Fruit fly (Drosophila melanogaster) whole organism, embryonic: ENCODE measurements around the gene Mrp5.
A peak's percentile ranks its signal among the peaks of the same experiment; 100 is the strongest.

ENCODE experiments used
- Blimp-1 ChIP-seq: fragments of 200-800 bp; sonication (Bioruptor generic); optimal IDR thresholded peaks from 3 replicates; lab custom pipeline; 2018; ENCODE audit warnings: missing biosample characterization, missing genetic modification characterization, mild to moderate bottlenecking, moderate library complexity, missing genetic modification reagents
- CG10274 ChIP-seq: fragments of 200-800 bp; sonication (Bioruptor generic); optimal IDR thresholded peaks from 3 replicates; lab custom pipeline; 2017; ENCODE audit warnings: missing biosample characterization, mild to moderate bottlenecking, missing genetic modification characterization
- CG11247 ChIP-seq: fragments of 200-800 bp; sonication (Bioruptor generic); IDR thresholded peaks from 2 replicates; pipeline ENCODE4 v1.3.6; 2022; ENCODE audit warnings: missing biosample characterization, missing genetic modification characterization
- CG12071 ChIP-seq: fragments of 200-800 bp; sonication (Bioruptor generic); optimal IDR thresholded peaks from 3 replicates; lab custom pipeline; 2018; ENCODE audit warnings: missing biosample characterization, mild to moderate bottlenecking, missing genetic modification characterization
- CG12236 ChIP-seq: fragments of 200-800 bp; sonication (Bioruptor generic); optimal IDR thresholded peaks from 2 replicates; lab custom pipeline; 2016; ENCODE audit warnings: missing biosample characterization, missing genetic modification characterization
- CG12659 ChIP-seq: fragments of 200-800 bp; sonication (Bioruptor generic); optimal IDR thresholded peaks from 3 replicates; lab custom pipeline; 2017; ENCODE audit warnings: mild to moderate bottlenecking, missing biosample characterization, missing genetic modification reagents, missing genetic modification characterization
- CG12769 ChIP-seq: fragments of 200-800 bp; sonication (Bioruptor generic); optimal IDR thresholded peaks from 2 replicates; lab custom pipeline; 2019; ENCODE audit warnings: missing biosample characterization, mild to moderate bottlenecking, missing genetic modification characterization, moderate library complexity
- CG14050 ChIP-seq: fragments of 200-800 bp; sonication (Bioruptor generic); IDR thresholded peaks from 3 replicates; pipeline ENCODE4 v1.3.6; 2022; ENCODE audit warnings: missing biosample characterization, missing genetic modification characterization
- CG14965 ChIP-seq: fragments of 200-800 bp; sonication (Bioruptor generic); optimal IDR thresholded peaks from 2 replicates; lab custom pipeline; 2016; ENCODE audit warnings: missing biosample characterization, missing genetic modification characterization, borderline replicate concordance
- CG15073 ChIP-seq: fragments of 200-800 bp; sonication (Bioruptor generic); optimal IDR thresholded peaks from 2 replicates; lab custom pipeline; 2016; ENCODE audit warnings: missing biosample characterization, missing genetic modification characterization
- CG15514 ChIP-seq: fragments of 200-800 bp; sonication (Bioruptor generic); optimal IDR thresholded peaks from 3 replicates; lab custom pipeline; 2017; ENCODE audit warnings: missing biosample characterization, missing genetic modification characterization, mild to moderate bottlenecking, moderate library complexity, missing genetic modification reagents
- CG17385 ChIP-seq: fragments of 200-800 bp; sonication (Bioruptor generic); optimal IDR thresholded peaks from 3 replicates; lab custom pipeline; 2018; ENCODE audit warnings: missing biosample characterization, mild to moderate bottlenecking, missing genetic modification characterization
- CG17802 ChIP-seq: fragments of 200-800 bp; sonication (Bioruptor generic); optimal IDR thresholded peaks from 2 replicates; lab custom pipeline; 2018; ENCODE audit warnings: missing biosample characterization, mild to moderate bottlenecking, missing genetic modification characterization, moderate library complexity
- CG17829 ChIP-seq: fragments of 200-800 bp; optimal IDR thresholded peaks from 2 replicates; lab custom pipeline; 2019; ENCODE audit warnings: missing biosample characterization, mild to moderate bottlenecking, missing genetic modification characterization, moderate library complexity
- CG18262 ChIP-seq: fragments of 200-800 bp; optimal IDR thresholded peaks from 3 replicates; lab custom pipeline; 2019; ENCODE audit warnings: missing biosample characterization, mild to moderate bottlenecking, missing genetic modification characterization, moderate library complexity
- CG4820 ChIP-seq: fragments of 200-800 bp; sonication (Bioruptor generic); optimal IDR thresholded peaks from 3 replicates; lab custom pipeline; 2016; ENCODE audit warnings: missing biosample characterization, missing genetic modification characterization
- CG6272 ChIP-seq: fragments of 200-800 bp; sonication (Bioruptor generic); IDR thresholded peaks from 2 replicates; pipeline ENCODE4 v1.3.6; 2022; ENCODE audit warnings: missing biosample characterization, missing genetic modification characterization
- CG6813 ChIP-seq: fragments of 200-800 bp; sonication (Bioruptor generic); optimal IDR thresholded peaks from 2 replicates; lab custom pipeline; 2017; ENCODE audit warnings: missing biosample characterization, missing genetic modification characterization, mild to moderate bottlenecking, moderate library complexity, missing genetic modification reagents
- CG6854 ChIP-seq: fragments of 200-800 bp; sonication (Bioruptor generic); optimal IDR thresholded peaks from 3 replicates; lab custom pipeline; 2017; ENCODE audit warnings: missing biosample characterization, mild to moderate bottlenecking, missing genetic modification characterization
- CG7372 ChIP-seq: fragments of 200-800 bp; sonication (Bioruptor generic); IDR thresholded peaks from 2 replicates; pipeline ENCODE4 v1.3.6; 2022; ENCODE audit warnings: missing biosample characterization, missing genetic modification characterization
- CG8478 ChIP-seq: fragments of >200 bp; optimal IDR thresholded peaks from 2 replicates; lab custom pipeline; 2018
- Fer2 ChIP-seq: fragments of 200-800 bp; sonication (Bioruptor generic); optimal IDR thresholded peaks from 2 replicates; lab custom pipeline; 2018; ENCODE audit warnings: missing biosample characterization, mild to moderate bottlenecking, missing genetic modification characterization, moderate library complexity
- Fer3 ChIP-seq: fragments of 200-800 bp; sonication (Bioruptor generic); optimal IDR thresholded peaks from 2 replicates; lab custom pipeline; 2018; ENCODE audit warnings: missing biosample characterization, mild to moderate bottlenecking, missing genetic modification characterization, moderate library complexity
- H2.0 ChIP-seq: fragments of 200-800 bp; sonication (Bioruptor generic); IDR thresholded peaks from 2 replicates; pipeline ENCODE4 v1.3.6; 2022; ENCODE audit warnings: missing biosample characterization, missing genetic modification characterization
- HHEX ChIP-seq: fragments of 200-800 bp; sonication (Bioruptor generic); optimal IDR thresholded peaks from 3 replicates; lab custom pipeline; 2017; ENCODE audit warnings: missing biosample characterization, mild to moderate bottlenecking, missing genetic modification characterization, missing genetic modification reagents
- HLHmδ ChIP-seq: fragments of 200-800 bp; sonication (Bioruptor generic); optimal IDR thresholded peaks from 2 replicates; lab custom pipeline; 2018; ENCODE audit warnings: missing biosample characterization, mild to moderate bottlenecking, missing genetic modification characterization, moderate library complexity
- HmgZ ChIP-seq: fragments of 200-800 bp; sonication (Bioruptor generic); optimal IDR thresholded peaks from 2 replicates; lab custom pipeline; 2018; ENCODE audit warnings: missing biosample characterization, mild to moderate bottlenecking, missing genetic modification characterization
- Jarid2 ChIP-seq: fragments of 200-800 bp; sonication (Bioruptor generic); optimal IDR thresholded peaks from 3 replicates; lab custom pipeline; 2017; ENCODE audit warnings: mild to moderate bottlenecking, missing biosample characterization, missing genetic modification reagents, missing genetic modification characterization
- Mrtf ChIP-seq: fragments of 200-800 bp; sonication (Bioruptor generic); IDR thresholded peaks from 3 replicates; pipeline ENCODE4 v1.3.6; 2022; ENCODE audit warnings: missing biosample characterization, missing genetic modification characterization
- Oli ChIP-seq: fragments of 200-800 bp; sonication (Bioruptor generic); optimal IDR thresholded peaks from 2 replicates; lab custom pipeline; 2018; ENCODE audit warnings: missing biosample characterization, mild to moderate bottlenecking, missing genetic modification characterization, moderate library complexity
- Side ChIP-seq: fragments of 200-800 bp; sonication (Bioruptor generic); optimal IDR thresholded peaks from 2 replicates; lab custom pipeline; 2016; ENCODE audit warnings: missing biosample characterization, missing genetic modification characterization
- Sry-δ ChIP-seq: fragments of 200-800 bp; sonication (Bioruptor generic); optimal IDR thresholded peaks from 2 replicates; lab custom pipeline; 2016; ENCODE audit warnings: missing biosample characterization, missing genetic modification characterization
- ac ChIP-seq: fragments of 200-800 bp; sonication (Bioruptor generic); optimal IDR thresholded peaks from 3 replicates; lab custom pipeline; 2017; ENCODE audit warnings: missing biosample characterization, mild to moderate bottlenecking, missing genetic modification characterization
- ase ChIP-seq: fragments of 200-800 bp; sonication (Bioruptor generic); IDR thresholded peaks from 3 replicates; pipeline ENCODE4 v1.3.6; 2022; ENCODE audit warnings: missing biosample characterization, missing genetic modification characterization
- bsh ChIP-seq, 2 experiments: fragments of 200-800 bp; sonication (Bioruptor generic); optimal IDR thresholded peaks; 2 replicates each; lab custom pipeline; 2017 to 2018; ENCODE audit warnings: mild to moderate bottlenecking in 2 of 2, missing biosample characterization in 2 of 2, missing genetic modification characterization in 2 of 2, moderate library complexity in 1 of 2
- chm ChIP-seq: fragments of 200-800 bp; sonication (Bioruptor generic); IDR thresholded peaks from 2 replicates; pipeline ENCODE4 v1.3.6; 2022; ENCODE audit warnings: missing biosample characterization, missing genetic modification characterization
- disco-r ChIP-seq: fragments of 200-800 bp; sonication (Bioruptor generic); optimal IDR thresholded peaks from 2 replicates; lab custom pipeline; 2016; ENCODE audit warnings: missing biosample characterization, missing genetic modification characterization
- dpn ChIP-seq, 2 experiments: fragments of 200-800 bp; sonication (Bioruptor generic); optimal IDR thresholded peaks; 3 replicates each; lab custom pipeline; 2016; ENCODE audit warnings: missing biosample characterization in 2 of 2, missing genetic modification characterization in 2 of 2
- dysf ChIP-seq: fragments of 200-800 bp; sonication (Bioruptor generic); IDR thresholded peaks from 3 replicates; pipeline ENCODE4 v1.3.6; 2022; ENCODE audit warnings: missing biosample characterization, missing genetic modification characterization
- hth ChIP-seq: fragments of >200 bp; optimal IDR thresholded peaks from 2 replicates; lab custom pipeline; 2017; ENCODE audit warnings: inconsistent platforms
- kay ChIP-seq: fragments of 200-800 bp; sonication (Bioruptor generic); optimal IDR thresholded peaks from 2 replicates; lab custom pipeline; 2016; ENCODE audit warnings: missing biosample characterization, missing genetic modification characterization
- lab ChIP-seq: fragments of 200-800 bp; sonication (Bioruptor generic); optimal IDR thresholded peaks from 3 replicates; lab custom pipeline; 2017; ENCODE audit warnings: missing biosample characterization, missing genetic modification characterization, mild to moderate bottlenecking, moderate library complexity, missing genetic modification reagents
- oc ChIP-seq: fragments of 200-800 bp; sonication (Bioruptor generic); optimal IDR thresholded peaks from 2 replicates; lab custom pipeline; 2018; ENCODE audit warnings: missing biosample characterization, mild to moderate bottlenecking, missing genetic modification characterization, moderate library complexity
- onecut ChIP-seq: fragments of 200-800 bp; sonication (Bioruptor generic); IDR thresholded peaks from 2 replicates; pipeline ENCODE4 v1.3.6; 2022; ENCODE audit warnings: missing biosample characterization, missing genetic modification characterization
- pan ChIP-seq, 4 experiments: fragments of >200 bp in 3 of 4; fragments of 200-800 bp in 1 of 4; sonication (Bioruptor generic) in 1 of 4; optimal IDR thresholded peaks in 3 of 4; IDR thresholded peaks in 1 of 4; 2 replicates each; pipeline versions ENCODE4 v1.3.6 to Lab custom; 2017 to 2022; ENCODE audit warnings: missing biosample characterization in 2 of 4, missing genetic modification characterization in 2 of 4, mixed read lengths in 1 of 4
- pho ChIP-seq: fragments of 200-800 bp; sonication (Bioruptor generic); optimal IDR thresholded peaks from 2 replicates; lab custom pipeline; 2016; ENCODE audit warnings: missing biosample characterization, missing genetic modification characterization
- pnt ChIP-seq: fragments of 200-800 bp; sonication (Bioruptor generic); optimal IDR thresholded peaks from 3 replicates; lab custom pipeline; 2016; ENCODE audit warnings: missing biosample characterization, missing genetic modification characterization
- sens-2 ChIP-seq: fragments of 200-800 bp; sonication (Bioruptor generic); IDR thresholded peaks from 2 replicates; pipeline ENCODE4 v1.3.6; 2022; ENCODE audit warnings: missing biosample characterization, missing genetic modification characterization
- slou ChIP-seq: fragments of 200-800 bp; sonication (Bioruptor generic); optimal IDR thresholded peaks from 3 replicates; lab custom pipeline; 2016; ENCODE audit warnings: missing biosample characterization, missing genetic modification characterization
- ttk ChIP-seq: fragments of 200-800 bp; sonication (Bioruptor generic); IDR thresholded peaks from 2 replicates; pipeline ENCODE4 v2.1.2; 2022; ENCODE audit warnings: missing biosample characterization, missing genetic modification characterization

Mrp5 gene

DNA sequence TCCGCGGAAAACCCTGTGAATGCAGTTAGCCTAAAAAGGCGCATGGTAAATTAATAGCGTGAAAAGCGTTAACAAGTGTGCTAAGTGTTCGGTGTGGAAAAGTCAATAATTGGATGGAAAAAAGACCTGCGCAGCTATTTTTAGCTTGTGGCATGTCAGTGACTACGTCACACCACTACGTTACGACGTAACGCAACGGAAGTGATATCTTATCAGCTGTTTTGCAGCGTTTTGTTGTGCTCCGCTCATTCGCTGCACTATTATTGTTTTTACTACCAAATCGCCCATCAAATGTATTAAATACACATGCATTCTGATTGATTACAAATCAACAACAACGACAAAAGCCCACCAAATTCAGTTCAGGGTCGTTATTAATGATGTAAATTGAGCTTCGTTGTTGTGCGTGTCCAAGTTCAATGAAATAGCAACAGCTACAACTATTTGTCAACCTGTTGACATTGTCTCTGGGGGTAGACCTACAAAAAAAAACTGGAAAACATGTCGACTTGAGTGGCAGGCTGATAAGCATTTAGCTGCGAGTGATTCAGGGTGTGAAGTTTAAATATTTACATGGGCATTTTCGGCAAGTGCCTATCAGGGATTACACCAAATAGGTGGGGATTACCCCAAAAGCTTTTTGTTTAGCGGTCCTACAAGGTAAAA is 27.8 kb downstream of the Mrp5 start (continued):
- TF ChIP-seq CG14050 (GFP tag; lab: Robert Waterston, UW) (no peak), HLHmδ (no peak), sens-2 (GFP tag; lab: Robert Waterston, UW) (no peak), ac (GFP tag; lab: Kevin White, UChicago) (no peak), CG12769 (no peak), CG17802 (tag; lab: Kevin White, UChicago) (no peak), CG17385 (peak; percentile 61), ase (GFP tag; lab: Robert Waterston, UW) (no peak), Oli (tag; lab: Kevin White, UChicago) (no peak), CG14965 (no peak), pnt (GFP tag; lab: Kevin White, UChicago) (no peak), H2.0 (GFP tag; lab: Robert Waterston, UW) (no peak), Fer2 (tag; lab: Kevin White, UChicago) (no peak), CG7372 (GFP tag; lab: Robert Waterston, UW) (no peak), dysf (GFP tag; lab: Robert Waterston, UW) (no peak), oc (tag; lab: Kevin White, UChicago) (peak; percentile 60), bsh (GFP tag; optimal IDR thresholded peaks at IDR 0.05; lab: Kevin White, UChicago) (peak in 1 of 2 experiments; percentile 60), slou (no peak), dpn (GFP tag; optimal IDR thresholded peaks at IDR 0.05; lab: Kevin White, UChicago) (no peak), onecut (GFP tag; lab: Robert Waterston, UW) (peak; percentile 90), Sry-δ (GFP tag; lab: Kevin White, UChicago) (no peak), CG12071 (GFP tag; lab: Kevin White, UChicago) (no peak), CG6272 (GFP tag; lab: Robert Waterston, UW) (no peak), Blimp-1 (GFP tag; lab: Kevin White, UChicago) (no peak), CG10274 (GFP tag; lab: Kevin White, UChicago) (no peak), HmgZ (peak; percentile 68), CG12659 (GFP tag; lab: Kevin White, UChicago) (no peak), Mrtf (GFP tag; lab: Robert Waterston, UW) (no peak), hth (lab: Kevin White, UChicago) (no peak), CG4820 (GFP tag; lab: Kevin White, UChicago) (no peak), CG12236 (GFP tag; lab: Kevin White, UChicago) (peak; percentile 71), kay (no peak), chm (GFP tag; lab: Robert Waterston, UW) (peak; percentile 31), lab (GFP tag; lab: Kevin White, UChicago) (no peak), Side (GFP tag; lab: Kevin White, UChicago) (no peak), CG8478 (lab: Kevin White, UChicago) (no peak), disco-r (peak; percentile 19), CG6813 (GFP tag; lab: Kevin White, UChicago) (peak; percentile 70), CG6854 (GFP tag; lab: Kevin White, UChicago) (no peak), Jarid2 (no peak), Fer3 (no peak), CG11247 (GFP tag; lab: Robert Waterston, UW) (peak; percentile 22; the same call in 1 of the 2 replicates), CG17829 (tag; lab: Kevin White, UChicago) (peak; percentile 6), CG15514 (GFP tag; lab: Kevin White, UChicago) (no peak), CG15073 (GFP tag; lab: Kevin White, UChicago) (no peak), pan (optimal IDR thresholded peaks at IDR 0.05; lab: Kevin White, UChicago) (no peak), pan (GFP tag; optimal IDR thresholded peaks at IDR 0.05 in 1 of 2, IDR thresholded peaks at IDR 0.05 in 1 of 2) (peak in 1 of 2 experiments; percentile 40), CG18262 (no peak), ttk (no peak), HHEX (GFP tag; lab: Kevin White, UChicago) (no peak), pho (GFP tag; lab: Kevin White, UChicago) (no peak)
